Worm (Caenorhabditis elegans): ENCODE results near the gene ugt-33.

DNA sequence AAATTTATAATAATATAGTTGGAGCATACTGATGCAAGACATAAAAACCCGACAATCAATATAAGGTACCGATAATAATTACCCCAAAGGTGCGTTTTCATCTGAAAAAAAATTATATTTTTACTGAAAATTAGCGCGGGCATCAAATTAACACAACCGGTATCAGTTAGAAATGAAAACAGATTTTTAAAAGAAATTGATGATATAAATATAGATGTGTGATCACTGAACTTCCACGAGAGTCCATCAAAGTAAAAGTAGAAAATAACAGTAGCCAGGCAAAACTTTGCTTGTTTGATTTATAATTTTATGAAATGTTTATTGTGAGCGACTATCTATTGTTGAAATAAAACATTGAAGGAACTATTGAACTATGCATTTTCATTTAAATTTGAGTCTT is 8.1 kb downstream of the ugt-33 start, which contains the start of gene C35A5.3:
- TF ChIP-seq ztf-11 (tag; optimal IDR thresholded peaks at IDR 0.05) (no peak), sptf-1 (tag; optimal IDR thresholded peaks at IDR 0.05) (no peak), lsy-2 (tag; optimal IDR thresholded peaks at IDR 0.05) (no peak), nhr-237 (tag; optimal IDR thresholded peaks at IDR 0.05) (no peak), zip-8 (tag; optimal IDR thresholded peaks at IDR 0.05) (no peak), pha-4 (tag; optimal IDR thresholded peaks at IDR 0.05) (no peak), unc-39 (tag; optimal IDR thresholded peaks at IDR 0.05) (no peak), ham-2 (GFP tag; optimal IDR thresholded peaks at IDR 0.05) (no peak), unc-62 (GFP tag; optimal IDR thresholded peaks at IDR 0.05) (no peak), nhr-12 (tag; optimal IDR thresholded peaks at IDR 0.05) (no peak), blmp-1 (tag; optimal IDR thresholded peaks at IDR 0.05) (no peak), mls-2 (tag; optimal IDR thresholded peaks at IDR 0.05) (no peak), lin-13 (tag; optimal IDR thresholded peaks at IDR 0.05) (no peak), snpc-4 (tag; optimal IDR thresholded peaks at IDR 0.05) (no peak)

Measured in whole organism, mixed stage, embryonic.